Worm (Caenorhabditis elegans) whole organism, mixed stage, embryonic: ENCODE results near the gene M57.1.

Experiments
- nhr-237 ChIP-seq: fragments of 150-350 bp; optimal IDR thresholded peaks from 2 replicates; lab custom pipeline; 2014; ENCODE audit warnings: missing biosample characterization, missing genetic modification characterization
- unc-62 ChIP-seq: fragments of 150-350 bp; optimal IDR thresholded peaks from 2 replicates; lab custom pipeline; 2014; ENCODE audit warnings: missing biosample characterization, missing genetic modification reagents, missing genetic modification characterization

ce11 chrIV:3520957-3521356 lies 11.3 kb upstream of the M57.1 start:
- TF ChIP-seq unc-62 (GFP tag; lab: Kevin White, UChicago) (no peak), nhr-237 (tag; lab: Kevin White, UChicago) (no peak)
